Worm (Caenorhabditis elegans) whole organism, L4 larva: ENCODE measurements around the gene fbxb-111.

Source experiments
- F10B5.3 ChIP-seq: sonication (generic microtip); optimal IDR thresholded peaks from 2 replicates; lab custom pipeline; 2016; ENCODE audit warnings: mild to moderate bottlenecking, missing genetic modification characterization, missing compliant biosample characterization
- F37D6.2 ChIP-seq: sonication (generic microtip); optimal IDR thresholded peaks from 2 replicates; lab custom pipeline; 2016; ENCODE audit warnings: mild to moderate bottlenecking, missing genetic modification characterization, missing compliant biosample characterization
- T20F7.1 ChIP-seq: fragments of 200-800 bp; sonication (Bioruptor generic); optimal IDR thresholded peaks from 2 replicates; lab custom pipeline; 2018; ENCODE audit warnings: mild to moderate bottlenecking, missing genetic modification characterization, missing compliant biosample characterization
- T26A8.4 ChIP-seq: fragments of 200-800 bp; sonication (Bioruptor generic); IDR thresholded peaks from 2 replicates; pipeline ENCODE4 v1.3.6; 2022; ENCODE audit warnings: missing genetic modification characterization, missing compliant biosample characterization
- ceh-28 ChIP-seq: fragments of 150-350 bp; optimal IDR thresholded peaks from 2 replicates; lab custom pipeline; 2014; ENCODE audit warnings: missing biosample characterization, missing genetic modification reagents, missing genetic modification characterization
- cey-2 ChIP-seq: sonication (generic microtip); optimal IDR thresholded peaks from 3 replicates; lab custom pipeline; 2017; ENCODE audit warnings: missing genetic modification characterization, mild to moderate bottlenecking, missing compliant biosample characterization, antibody characterized with exemption, borderline replicate concordance; ENCODE audit not compliant: insufficient read depth
- ctbp-1 ChIP-seq: fragments of 200-800 bp; sonication (Bioruptor generic); IDR thresholded peaks from 2 replicates; pipeline ENCODE4 v1.3.6; 2022; ENCODE audit warnings: missing genetic modification reagents, missing genetic modification characterization, missing compliant biosample characterization
- daf-16 ChIP-seq, 3 experiments: sonication (generic microtip); optimal IDR thresholded peaks; 2 replicates each; lab custom pipeline; 2016 to 2017; ENCODE audit warnings: missing genetic modification characterization in 3 of 3, missing genetic modification reagents in 3 of 3, mild to moderate bottlenecking in 2 of 3, missing compliant biosample characterization in 2 of 3, missing biosample characterization in 1 of 3, moderate library complexity in 1 of 3
- daf-19 ChIP-seq: fragments of 200-800 bp; sonication (Bioruptor generic); conservative IDR thresholded peaks from 2 replicates; pipeline ENCODE4 v1.3.6; 2022; ENCODE audit warnings: missing genetic modification characterization, missing compliant biosample characterization
- dmd-6 ChIP-seq: fragments of 200-800 bp; sonication (Bioruptor generic); IDR thresholded peaks from 2 replicates; pipeline ENCODE4 v1.3.6; 2022; ENCODE audit warnings: missing genetic modification reagents, missing genetic modification characterization, missing compliant biosample characterization
- dpl-1 ChIP-seq: fragments of 150-350 bp; optimal IDR thresholded peaks from 2 replicates; lab custom pipeline; 2014; ENCODE audit warnings: missing biosample characterization, missing genetic modification reagents, missing genetic modification characterization
- duxl-1 ChIP-seq: sonication (generic microtip); optimal IDR thresholded peaks from 2 replicates; lab custom pipeline; 2016; ENCODE audit warnings: mild to moderate bottlenecking, missing genetic modification characterization, moderate library complexity, missing compliant biosample characterization; ENCODE audit not compliant: poor library complexity
- dve-1 ChIP-seq: sonication (generic microtip); optimal IDR thresholded peaks from 2 replicates; lab custom pipeline; 2017; ENCODE audit warnings: antibody characterized with exemption, mild to moderate bottlenecking, missing genetic modification characterization, missing compliant biosample characterization; ENCODE audit not compliant: insufficient read depth
- fos-1 ChIP-seq: fragments of 150-350 bp; optimal IDR thresholded peaks from 2 replicates; lab custom pipeline; 2014; ENCODE audit warnings: missing biosample characterization, missing genetic modification characterization
- hif-1 ChIP-seq, 2 experiments: sonication (generic microtip); optimal IDR thresholded peaks; 2 replicates each; lab custom pipeline; 2016 to 2017; ENCODE audit warnings: missing compliant biosample characterization in 2 of 2, missing genetic modification characterization in 2 of 2, missing genetic modification reagents in 2 of 2, missing genotype in 2 of 2, mild to moderate bottlenecking in 1 of 2
- hlh-30 ChIP-seq: sonication (generic microtip); optimal IDR thresholded peaks from 2 replicates; lab custom pipeline; 2017; ENCODE audit warnings: antibody characterized with exemption, mild to moderate bottlenecking, missing genetic modification characterization, missing compliant biosample characterization; ENCODE audit not compliant: insufficient read depth
- hmg-1.1 ChIP-seq: fragments of 200-800 bp; sonication (Bioruptor generic); IDR thresholded peaks from 2 replicates; pipeline ENCODE4 v1.3.6; 2022; ENCODE audit warnings: missing genetic modification reagents, missing genetic modification characterization, missing compliant biosample characterization
- jun-1 ChIP-seq: fragments of 150-350 bp; optimal IDR thresholded peaks from 2 replicates; lab custom pipeline; 2014; ENCODE audit warnings: missing biosample characterization, missing genetic modification reagents, missing genetic modification characterization
- lin-13 ChIP-seq: fragments of 150-350 bp; optimal IDR thresholded peaks from 2 replicates; lab custom pipeline; 2014; ENCODE audit warnings: missing biosample characterization, missing genetic modification reagents, missing genetic modification characterization
- lin-15B ChIP-seq: fragments of 150-350 bp; sonication (generic microtip); optimal IDR thresholded peaks from 3 replicates; lab custom pipeline; 2014; ENCODE audit warnings: missing biosample characterization, missing genetic modification characterization
- lin-38 ChIP-seq: fragments of 200-800 bp; sonication (Bioruptor generic); IDR thresholded peaks from 2 replicates; pipeline ENCODE4 v1.3.6; 2022; ENCODE audit warnings: missing genetic modification reagents, missing genetic modification characterization, missing compliant biosample characterization
- mdt-29 ChIP-seq: fragments of 200-800 bp; sonication (Bioruptor generic); IDR thresholded peaks from 2 replicates; pipeline ENCODE4 v1.3.6; 2022; ENCODE audit warnings: missing genetic modification reagents, missing genetic modification characterization, missing compliant biosample characterization
- mep-1 ChIP-seq: fragments of 150-350 bp; sonication (generic microtip); optimal IDR thresholded peaks from 3 replicates; lab custom pipeline; 2014; ENCODE audit warnings: missing biosample characterization, missing genetic modification characterization
- mes-2 ChIP-seq: sonication (generic microtip); optimal IDR thresholded peaks from 2 replicates; lab custom pipeline; 2016; ENCODE audit warnings: missing genotype, mild to moderate bottlenecking, missing genetic modification characterization, missing compliant biosample characterization; ENCODE audit not compliant: poor library complexity, severe bottlenecking
- nhr-10 ChIP-seq: fragments of 150-350 bp; optimal IDR thresholded peaks from 2 replicates; lab custom pipeline; 2014; ENCODE audit warnings: missing biosample characterization, missing genetic modification characterization
- nhr-102 ChIP-seq: sonication (generic microtip); optimal IDR thresholded peaks from 2 replicates; lab custom pipeline; 2016; ENCODE audit warnings: mild to moderate bottlenecking, missing genetic modification characterization, moderate library complexity, missing compliant biosample characterization
- nhr-28 ChIP-seq: fragments of 150-350 bp; optimal IDR thresholded peaks from 2 replicates; lab custom pipeline; 2014; ENCODE audit warnings: missing biosample characterization, missing genetic modification characterization
- nhr-41 ChIP-seq: fragments of 200-800 bp; sonication (Bioruptor generic); IDR thresholded peaks from 2 replicates; pipeline ENCODE4 v1.3.6; 2022; ENCODE audit warnings: missing genetic modification reagents, missing genetic modification characterization, missing compliant biosample characterization
- nhr-76 ChIP-seq: fragments of 150-350 bp; optimal IDR thresholded peaks from 2 replicates; lab custom pipeline; 2014; ENCODE audit warnings: missing biosample characterization, missing genetic modification characterization
- nhr-77 ChIP-seq: fragments of 150-350 bp; optimal IDR thresholded peaks from 2 replicates; lab custom pipeline; 2014; ENCODE audit warnings: missing biosample characterization, missing genetic modification characterization
- pha-4 ChIP-seq, 2 experiments: fragments of 150-350 bp in 1 of 2; fragments of 200-800 bp in 1 of 2; sonication (Bioruptor generic) in 1 of 2; IDR thresholded peaks in 1 of 2; optimal IDR thresholded peaks in 1 of 2; 2 replicates each; pipeline versions ENCODE4 v1.3.6 to Lab custom; 2014 to 2022; ENCODE audit warnings: missing genetic modification characterization in 2 of 2, missing genetic modification reagents in 2 of 2, missing biosample characterization in 1 of 2, missing compliant biosample characterization in 1 of 2
- rbr-2 ChIP-seq: sonication (generic microtip); optimal IDR thresholded peaks from 2 replicates; lab custom pipeline; 2016; ENCODE audit warnings: missing genotype, missing genetic modification characterization, missing compliant biosample characterization
- sdz-12 ChIP-seq: fragments of 200-800 bp; sonication (Bioruptor generic); optimal IDR thresholded peaks from 2 replicates; lab custom pipeline; 2018; ENCODE audit warnings: mild to moderate bottlenecking, missing genetic modification characterization, missing compliant biosample characterization
- set-16 ChIP-seq: fragments of 200-800 bp; sonication (Bioruptor generic); IDR thresholded peaks from 2 replicates; pipeline ENCODE4 v1.3.6; 2022; ENCODE audit warnings: missing genetic modification reagents, missing genetic modification characterization, missing compliant biosample characterization
- snpc-1.2 ChIP-seq: fragments of 200-800 bp; sonication (Bioruptor generic); IDR thresholded peaks from 2 replicates; pipeline ENCODE4 v1.3.6; 2022; ENCODE audit warnings: missing genetic modification reagents, missing genetic modification characterization, missing compliant biosample characterization
- spr-1 ChIP-seq: sonication (generic microtip); optimal IDR thresholded peaks from 2 replicates; lab custom pipeline; 2016; ENCODE audit warnings: mild to moderate bottlenecking, missing genetic modification characterization, missing compliant biosample characterization
- unc-39 ChIP-seq: sonication (generic microtip); optimal IDR thresholded peaks from 2 replicates; lab custom pipeline; 2017; ENCODE audit warnings: missing biosample characterization, missing genetic modification characterization
- unc-62 ChIP-seq, 3 experiments: fragments of 150-350 bp in 1 of 3; sonication (generic microtip); optimal IDR thresholded peaks in 2 of 3; peaks in 1 of 3; 1 replicate in 1 of 3; 2 replicates in 2 of 3; lab custom pipeline; 2014 to 2017; ENCODE audit warnings: missing biosample characterization in 3 of 3, missing genetic modification characterization in 3 of 3, missing genetic modification reagents in 3 of 3, missing genotype in 1 of 3
- zag-1 ChIP-seq: fragments of 150-350 bp; optimal IDR thresholded peaks from 2 replicates; lab custom pipeline; 2014; ENCODE audit warnings: missing biosample characterization, missing genetic modification characterization
- zfp-2 ChIP-seq: sonication (generic microtip); optimal IDR thresholded peaks from 2 replicates; lab custom pipeline; 2016; ENCODE audit warnings: mild to moderate bottlenecking, missing genetic modification characterization, missing compliant biosample characterization
- zip-11 ChIP-seq: fragments of 200-800 bp; sonication (Bioruptor generic); IDR thresholded peaks from 2 replicates; pipeline ENCODE4 v1.3.6; 2022; ENCODE audit warnings: missing genetic modification characterization, missing compliant biosample characterization

The fbxb-111 gene

ce11 chrII:2802804-2803586 lies 28.2 kb upstream of the fbxb-111 start (continued):
- TF ChIP-seq unc-39 (tag; lab: Kevin White, UChicago) = no peak
- no peak for TF ChIP-seq ctbp-1
- TF ChIP-seq ceh-28 = no peak
- TF ChIP-seq daf-16 (GFP tag; optimal IDR thresholded peaks at IDR 0.05; lab: Kevin White, UChicago) = no peak
- TF ChIP-seq daf-16 (tag; optimal IDR thresholded peaks at IDR 0.05; lab: Kevin White, UChicago) = peak; percentile 54
- no peak for TF ChIP-seq fos-1 (tag; lab: Kevin White, UChicago)
- TF ChIP-seq sdz-12 = no peak
- TF ChIP-seq lin-15B (tag; lab: Kevin White, UChicago) = no peak

- no peak for TF ChIP-seq F10B5.3 (tag; lab: Kevin White, UChicago)
- peak in 1 of 2 experiments; percentile 55 for TF ChIP-seq unc-62 (GFP tag; optimal IDR thresholded peaks at IDR 0.05 in 1 of 2; lab: Kevin White, UChicago)
- TF ChIP-seq unc-62 (tag; optimal IDR thresholded peaks at IDR 0.05; lab: Kevin White, UChicago) = no peak
- TF ChIP-seq set-16 = peak; percentile 54
These were observed 27.0 kb upstream of the fbxb-111 start for ce11 chrII:2801764-2802163.

ce11 chrII:2800550-2801233 lies 25.9 kb upstream of the fbxb-111 start, which contains the start of gene nhr-119:
nhr-119 (minus strand) TSS chrII:2800600.
- no peak for TF ChIP-seq zip-11 (GFP tag; lab: Robert Waterston, UW)
- no peak for TF ChIP-seq nhr-76 (tag; lab: Kevin White, UChicago)
- no peak for TF ChIP-seq zag-1 (tag; lab: Kevin White, UChicago)
- peak; percentile 74 for TF ChIP-seq T26A8.4 (GFP tag; lab: Robert Waterston, UW)
- TF ChIP-seq zfp-2 = no peak
- TF ChIP-seq lin-13 (GFP tag; lab: Kevin White, UChicago) = peak; percentile 6
- TF ChIP-seq hlh-30 (tag; lab: Kevin White, UChicago) = peak; percentile 73
- peak; percentile 12 for TF ChIP-seq rbr-2 (tag; lab: Kevin White, UChicago)
- no peak for TF ChIP-seq snpc-1.2
- TF ChIP-seq spr-1 (tag; lab: Kevin White, UChicago) = peak; percentile 56
- TF ChIP-seq mdt-29 = 0 out of 2 replicates have a peak, but pooled peaks have one; percentile 31
- peak in 1 of 2 experiments; percentile 68 for TF ChIP-seq unc-62 (GFP tag; optimal IDR thresholded peaks at IDR 0.05 in 1 of 2; lab: Kevin White, UChicago)
- TF ChIP-seq unc-62 (tag; optimal IDR thresholded peaks at IDR 0.05; lab: Kevin White, UChicago) = no peak
- TF ChIP-seq nhr-10 (tag; lab: Kevin White, UChicago) = peak; percentile 8
- TF ChIP-seq dpl-1 (GFP tag; lab: Kevin White, UChicago) = peak; percentile 26
- peak; percentile 91 for TF ChIP-seq dmd-6 (GFP tag; lab: Robert Waterston, UW)
- TF ChIP-seq dve-1 (tag; lab: Kevin White, UChicago) = peak; percentile 96
- peak; percentile 59 for TF ChIP-seq mep-1 (tag; lab: Kevin White, UChicago)
- no peak for TF ChIP-seq nhr-41
- TF ChIP-seq hmg-1.1 (GFP tag; lab: Robert Waterston, UW) = peak; percentile 59
- TF ChIP-seq duxl-1 = peak; percentile 47
- peak; percentile 85 for TF ChIP-seq nhr-102 (tag; lab: Kevin White, UChicago)
- TF ChIP-seq nhr-77 (tag; lab: Kevin White, UChicago) = peak; percentile 45
- peak; percentile 38 for TF ChIP-seq fos-1 (tag; lab: Kevin White, UChicago)
- TF ChIP-seq nhr-28 = peak; percentile 91
- TF ChIP-seq hif-1 (tag; optimal IDR thresholded peaks at IDR 0.05; lab: Kevin White, UChicago) = peak in 1 of 2 experiments; percentile 14
- no peak for TF ChIP-seq F37D6.2 (tag; lab: Kevin White, UChicago)
- peak; percentile 22 for TF ChIP-seq jun-1 (tag; lab: Kevin White, UChicago)
- TF ChIP-seq T20F7.1 (GFP tag; lab: Kevin White, UChicago) = no peak
- TF ChIP-seq daf-16 (GFP tag; optimal IDR thresholded peaks at IDR 0.05; lab: Kevin White, UChicago) = peak in 1 of 2 experiments; percentile 15
- peak; percentile 37 for TF ChIP-seq daf-16 (tag; optimal IDR thresholded peaks at IDR 0.05; lab: Kevin White, UChicago)
- peak; percentile 68 for TF ChIP-seq mes-2 (tag; lab: Kevin White, UChicago)
- peak; percentile 51 for TF ChIP-seq cey-2 (tag; lab: Kevin White, UChicago)
- no peak for TF ChIP-seq daf-19
- TF ChIP-seq pha-4 (GFP tag; IDR thresholded peaks at IDR 0.05; lab: Robert Waterston, UW) = peak; percentile 65
- no peak for TF ChIP-seq pha-4 (tag; optimal IDR thresholded peaks at IDR 0.05; lab: Kevin White, UChicago)
- peak; percentile 35; the same call in 1 of the 2 replicates for TF ChIP-seq lin-38 (GFP tag; lab: Robert Waterston, UW)
